Worm (Caenorhabditis elegans): ENCODE data around the gene srz-78.

- TF ChIP-seq odd-2 (tag; optimal IDR thresholded peaks at IDR 0.05) (no peak), lim-6 (tag; optimal IDR thresholded peaks at IDR 0.05) (no peak), hlh-30 (tag; optimal IDR thresholded peaks at IDR 0.05; ENCODE audit: insufficient read depth) (no peak)
Observed at ce11 chrIV:3447350-3447749, 44.2 kb upstream of the srz-78 start.

Data from whole organism, late embryonic.